Worm (Caenorhabditis elegans): ENCODE measurements around the gene ceh-34.

DNA sequence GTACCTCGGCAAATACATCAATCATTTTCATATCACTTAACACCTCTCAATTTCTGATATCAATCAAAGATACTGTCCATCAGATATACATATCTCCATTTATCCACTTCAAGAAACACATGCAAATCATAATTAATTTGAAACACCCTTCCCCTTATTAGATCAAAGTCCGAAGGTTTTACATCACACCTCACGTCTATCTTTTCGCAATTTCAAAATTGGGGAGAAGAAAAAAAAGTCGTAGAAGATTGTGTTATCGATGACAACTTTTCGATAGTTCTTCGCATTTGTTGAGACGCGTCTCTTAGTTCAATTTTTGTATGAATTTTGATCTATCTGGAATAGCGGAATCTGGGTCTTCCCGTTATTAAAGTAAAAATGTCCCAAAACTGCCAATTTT, 46.1 kb downstream of the ceh-34 start:
- TF ChIP-seq lsy-2 (tag; optimal IDR thresholded peaks at IDR 0.05): no peak
- TF ChIP-seq nhr-76 (tag; optimal IDR thresholded peaks at IDR 0.05): no peak
- no peak for TF ChIP-seq ceh-83 (GFP tag; optimal IDR thresholded peaks at IDR 0.05)
- TF ChIP-seq nhr-12 (tag; optimal IDR thresholded peaks at IDR 0.05): no peak
- TF ChIP-seq elt-3 (tag; optimal IDR thresholded peaks at IDR 0.05): no peak
- no peak for TF ChIP-seq mab-5 (tag; optimal IDR thresholded peaks at IDR 0.05)

Measured in whole organism, mixed stage, embryonic.